Worm (Caenorhabditis elegans) whole organism, L1 larva: ENCODE data around the gene ZC302.3.

Source experiments
- C16A3.4 ChIP-seq: fragments of 150-350 bp; optimal IDR thresholded peaks from 2 replicates; lab custom pipeline; 2014; ENCODE audit warnings: missing biosample characterization, missing genetic modification characterization
- F16B12.6 ChIP-seq: fragments of 150-350 bp; optimal IDR thresholded peaks from 2 replicates; lab custom pipeline; 2014; ENCODE audit warnings: missing biosample characterization, missing genetic modification characterization
- alr-1 ChIP-seq: fragments of 200-800 bp; sonication (Bioruptor generic); optimal IDR thresholded peaks from 2 replicates; lab custom pipeline; 2018; ENCODE audit warnings: borderline replicate concordance, mild to moderate bottlenecking, missing genetic modification characterization, missing compliant biosample characterization
- aly-2 ChIP-seq: fragments of 150-350 bp; optimal IDR thresholded peaks from 2 replicates; lab custom pipeline; 2014; ENCODE audit warnings: missing biosample characterization, missing genetic modification characterization
- ama-1 ChIP-seq: fragments of 150-350 bp; optimal IDR thresholded peaks from 2 replicates; lab custom pipeline; 2014
- blmp-1 ChIP-seq: fragments of 150-350 bp; optimal IDR thresholded peaks from 2 replicates; lab custom pipeline; 2014; ENCODE audit warnings: missing biosample characterization, missing genetic modification characterization
- ceh-82 ChIP-seq, 3 experiments: fragments of 150-350 bp in 1 of 3; sonication (generic microtip) in 2 of 3; optimal IDR thresholded peaks; 2 replicates each; lab custom pipeline; 2014 to 2017; ENCODE audit warnings: missing biosample characterization in 3 of 3, missing genetic modification characterization in 3 of 3
- ceh-90 ChIP-seq: sonication (generic microtip); optimal IDR thresholded peaks from 2 replicates; lab custom pipeline; 2016; ENCODE audit warnings: missing genetic modification characterization, missing compliant biosample characterization
- efl-1 ChIP-seq, 4 experiments: fragments of 150-350 bp; optimal IDR thresholded peaks in 3 of 4; peaks in 1 of 4; 1 replicate in 1 of 4; 2 replicates in 3 of 4; lab custom pipeline; 2014; ENCODE audit warnings: missing biosample characterization in 2 of 4, missing genetic modification characterization in 2 of 4, missing genetic modification reagents in 2 of 4
- efl-3 ChIP-seq: fragments of 200-800 bp; sonication (Bioruptor generic); optimal IDR thresholded peaks from 2 replicates; lab custom pipeline; 2018; ENCODE audit warnings: mild to moderate bottlenecking, missing genetic modification characterization, missing compliant biosample characterization
- egl-13 ChIP-seq: sonication (generic microtip); optimal IDR thresholded peaks from 2 replicates; lab custom pipeline; 2016; ENCODE audit warnings: missing genotype, missing genetic modification reagents, missing genetic modification characterization, missing compliant biosample characterization
- egl-27 ChIP-seq, 2 experiments: fragments of 150-350 bp in 1 of 2; sonication (generic microtip); optimal IDR thresholded peaks; 3 replicates each; lab custom pipeline; 2017 to 2018; ENCODE audit warnings: missing biosample characterization in 2 of 2, missing genetic modification characterization in 2 of 2, missing genetic modification reagents in 2 of 2
- elt-2 ChIP-seq: sonication (generic microtip); optimal IDR thresholded peaks from 2 replicates; lab custom pipeline; 2016; ENCODE audit warnings: missing genetic modification characterization, mild to moderate bottlenecking, inconsistent platforms, missing compliant biosample characterization, missing genetic modification reagents
- fkh-4 ChIP-seq: sonication (generic microtip); optimal IDR thresholded peaks from 2 replicates; lab custom pipeline; 2016; ENCODE audit warnings: missing compliant biosample characterization, missing genetic modification characterization, borderline replicate concordance
- fkh-8 ChIP-seq: sonication (generic microtip); optimal IDR thresholded peaks from 2 replicates; lab custom pipeline; 2016; ENCODE audit warnings: mild to moderate bottlenecking, missing genetic modification characterization, missing compliant biosample characterization
- grh-1 ChIP-seq: fragments of 200-800 bp; sonication (Bioruptor generic); IDR thresholded peaks from 2 replicates; pipeline ENCODE4 v1.3.6; 2022; ENCODE audit warnings: missing genetic modification reagents, missing genetic modification characterization, missing compliant biosample characterization
- hlh-4 ChIP-seq: sonication (generic microtip); optimal IDR thresholded peaks from 2 replicates; lab custom pipeline; 2016; ENCODE audit warnings: mild to moderate bottlenecking, missing genetic modification characterization, missing compliant biosample characterization
- hpl-2 ChIP-seq: fragments of 150-350 bp; optimal IDR thresholded peaks from 2 replicates; lab custom pipeline; 2014; ENCODE audit warnings: missing biosample characterization, missing genetic modification reagents, missing genetic modification characterization
- irx-1 ChIP-seq: sonication (generic microtip); optimal IDR thresholded peaks from 2 replicates; lab custom pipeline; 2016; ENCODE audit warnings: missing genetic modification characterization, missing compliant biosample characterization
- isw-1 ChIP-seq: fragments of 200-800 bp; sonication (Bioruptor generic); IDR thresholded peaks from 2 replicates; pipeline ENCODE4 v1.3.6; 2022; ENCODE audit warnings: missing genetic modification characterization, missing compliant biosample characterization
- lin-13 ChIP-seq: fragments of 150-350 bp; optimal IDR thresholded peaks from 2 replicates; lab custom pipeline; 2014; ENCODE audit warnings: missing biosample characterization, missing genetic modification reagents, missing genetic modification characterization
- lin-35 ChIP-seq, 2 experiments: fragments of 150-350 bp; optimal IDR thresholded peaks; 2 replicates each; lab custom pipeline; 2014; ENCODE audit warnings: missing biosample characterization in 2 of 2, missing genetic modification characterization in 2 of 2, missing genetic modification reagents in 2 of 2
- lin-39 ChIP-seq: fragments of 150-350 bp; optimal IDR thresholded peaks from 2 replicates; lab custom pipeline; 2014; ENCODE audit warnings: missing biosample characterization, missing genetic modification reagents, missing genetic modification characterization
- lir-3 ChIP-seq: sonication (generic microtip); optimal IDR thresholded peaks from 2 replicates; lab custom pipeline; 2016; ENCODE audit warnings: mild to moderate bottlenecking, missing genetic modification characterization, moderate library complexity, missing compliant biosample characterization; ENCODE audit not compliant: poor library complexity
- lsy-2 ChIP-seq, 2 experiments: fragments of 150-350 bp; optimal IDR thresholded peaks; 2 replicates each; lab custom pipeline; 2014; ENCODE audit warnings: missing biosample characterization in 2 of 2, missing genetic modification characterization in 2 of 2
- mab-9 ChIP-seq: fragments of 200-800 bp; sonication (Bioruptor generic); IDR thresholded peaks from 2 replicates; pipeline ENCODE4 v1.3.6; 2022; ENCODE audit warnings: missing genetic modification reagents, missing genetic modification characterization, missing compliant biosample characterization
- mep-1 ChIP-seq: fragments of 150-350 bp; optimal IDR thresholded peaks from 2 replicates; lab custom pipeline; 2014; ENCODE audit warnings: missing biosample characterization, missing genetic modification characterization
- nhr-11 ChIP-seq: fragments of 150-350 bp; optimal IDR thresholded peaks from 2 replicates; lab custom pipeline; 2014; ENCODE audit warnings: missing biosample characterization, missing genetic modification characterization
- nhr-28 ChIP-seq: fragments of 150-350 bp; optimal IDR thresholded peaks from 2 replicates; lab custom pipeline; 2014; ENCODE audit warnings: missing biosample characterization, missing genetic modification characterization
- nhr-47 ChIP-seq: sonication (generic microtip); optimal IDR thresholded peaks from 2 replicates; lab custom pipeline; 2016; ENCODE audit warnings: mild to moderate bottlenecking, missing genetic modification characterization, moderate library complexity, missing compliant biosample characterization
- nhr-71 ChIP-seq: sonication (generic microtip); optimal IDR thresholded peaks from 2 replicates; lab custom pipeline; 2016; ENCODE audit warnings: mild to moderate bottlenecking, missing genetic modification characterization, moderate library complexity, missing compliant biosample characterization
- nhr-76 ChIP-seq: sonication (generic microtip); optimal IDR thresholded peaks from 2 replicates; lab custom pipeline; 2017; ENCODE audit warnings: missing biosample characterization, missing genetic modification characterization
- nhr-84 ChIP-seq: sonication (generic microtip); optimal IDR thresholded peaks from 2 replicates; lab custom pipeline; 2017; ENCODE audit warnings: missing biosample characterization, missing genetic modification characterization
- nhr-85 ChIP-seq: sonication (generic microtip); peaks from one replicate; lab custom pipeline; 2016; ENCODE audit warnings: missing genetic modification characterization, inconsistent platforms, missing compliant biosample characterization
- nhr-90 ChIP-seq: sonication (generic microtip); optimal IDR thresholded peaks from 2 replicates; lab custom pipeline; 2016; ENCODE audit warnings: mild to moderate bottlenecking, missing genetic modification characterization, missing compliant biosample characterization; ENCODE audit not compliant: poor library complexity
- pax-3 ChIP-seq: fragments of 200-800 bp; sonication (Bioruptor generic); optimal IDR thresholded peaks from 2 replicates; lab custom pipeline; 2018; ENCODE audit warnings: mild to moderate bottlenecking, missing genetic modification characterization, moderate library complexity, missing compliant biosample characterization
- rnt-1 ChIP-seq: sonication (generic microtip); optimal IDR thresholded peaks from 2 replicates; lab custom pipeline; 2016; ENCODE audit warnings: mild to moderate bottlenecking, missing genetic modification characterization, moderate library complexity, missing compliant biosample characterization
- skn-1 ChIP-seq: fragments of 150-350 bp; optimal IDR thresholded peaks from 2 replicates; lab custom pipeline; 2014; ENCODE audit warnings: missing biosample characterization, missing genetic modification characterization
- snpc-4 ChIP-seq: fragments of 150-350 bp; optimal IDR thresholded peaks from 2 replicates; lab custom pipeline; 2014; ENCODE audit warnings: missing biosample characterization, missing genetic modification characterization
- snu-23 ChIP-seq: sonication (generic microtip); optimal IDR thresholded peaks from 2 replicates; lab custom pipeline; 2016; ENCODE audit warnings: missing genetic modification characterization, missing compliant biosample characterization
- sox-4 ChIP-seq: sonication (generic microtip); optimal IDR thresholded peaks from 2 replicates; lab custom pipeline; 2016; ENCODE audit warnings: missing genetic modification characterization, missing compliant biosample characterization
- sup-37 ChIP-seq: fragments of 200-800 bp; sonication (Bioruptor generic); optimal IDR thresholded peaks from 2 replicates; lab custom pipeline; 2018; ENCODE audit warnings: mild to moderate bottlenecking, missing genetic modification characterization, missing compliant biosample characterization
- swsn-7 ChIP-seq: sonication (generic microtip); optimal IDR thresholded peaks from 2 replicates; lab custom pipeline; 2016; ENCODE audit warnings: missing genetic modification characterization, missing compliant biosample characterization
- tbx-2 ChIP-seq: sonication (generic microtip); optimal IDR thresholded peaks from 2 replicates; lab custom pipeline; 2016; ENCODE audit warnings: missing genetic modification characterization, missing compliant biosample characterization
- tlp-1 ChIP-seq: fragments of 150-350 bp; optimal IDR thresholded peaks from 2 replicates; lab custom pipeline; 2014; ENCODE audit warnings: missing biosample characterization, missing genetic modification characterization
- unc-130 ChIP-seq: fragments of 150-350 bp; optimal IDR thresholded peaks from 2 replicates; lab custom pipeline; 2017; ENCODE audit warnings: missing biosample characterization, missing genetic modification characterization, inconsistent platforms
- unc-86 ChIP-seq: sonication (generic microtip); optimal IDR thresholded peaks from 2 replicates; lab custom pipeline; 2016; ENCODE audit warnings: missing genetic modification characterization, missing compliant biosample characterization
- vab-15 ChIP-seq: sonication (generic microtip); optimal IDR thresholded peaks from 2 replicates; lab custom pipeline; 2017; ENCODE audit warnings: missing genotype, mild to moderate bottlenecking, missing genetic modification characterization, missing compliant biosample characterization
- xbp-1 ChIP-seq: sonication (generic microtip); optimal IDR thresholded peaks from 2 replicates; lab custom pipeline; 2016; ENCODE audit warnings: missing genetic modification characterization, missing compliant biosample characterization
- ztf-11 ChIP-seq, 2 experiments: sonication (generic microtip); optimal IDR thresholded peaks; 2 replicates each; lab custom pipeline; 2016 to 2017; ENCODE audit warnings: missing genetic modification characterization in 2 of 2, missing biosample characterization in 1 of 2, missing compliant biosample characterization in 1 of 2
- ztf-4 ChIP-seq: fragments of 150-350 bp; optimal IDR thresholded peaks from 2 replicates; lab custom pipeline; 2014; ENCODE audit warnings: missing biosample characterization, missing genetic modification characterization

The ZC302.3 gene

ce11 chrV:10743649-10744048, 2.4 kb upstream of the ZC302.3 start, which contains the start of gene srj-22:
Gene srj-22 (minus strand): TSS chrV:10743749.
- TF ChIP-seq blmp-1 (tag; lab: Kevin White, UChicago) (no peak), nhr-84 (tag; lab: Kevin White, UChicago) (no peak), nhr-85 (tag; lab: Kevin White, UChicago) (no peak)

ce11 chrV:10736756-10737155, 4.5 kb downstream of the ZC302.3 start, which contains the start of the genes mre-11 and wdr-5.3:
Gene mre-11 (minus strand): TSS chrV:10736868.
Gene wdr-5.3 (plus strand): TSS chrV:10737116.
- TF ChIP-seq isw-1 (GFP tag; lab: Robert Waterston, UW) (peak; percentile 46), nhr-76 (tag; lab: Kevin White, UChicago) (no peak), efl-1 (optimal IDR thresholded peaks at IDR 0.05; lab: Kevin White, UChicago) (peak; percentile 70 to 90), efl-1 (GFP tag; optimal IDR thresholded peaks at IDR 0.05 in 1 of 2; lab: Kevin White, UChicago) (peak; percentile 89 to 99), nhr-47 (tag; lab: Kevin White, UChicago) (peak; percentile 79), lin-39 (tag; lab: Kevin White, UChicago) (no peak), irx-1 (tag; lab: Kevin White, UChicago) (peak; percentile 68), unc-86 (tag; lab: Kevin White, UChicago) (peak; percentile 51), sup-37 (no peak), grh-1 (GFP tag; lab: Robert Waterston, UW) (0 out of 2 replicates have a peak, but pooled peaks have one; percentile 18), tlp-1 (tag; lab: Kevin White, UChicago) (no peak), fkh-4 (tag; lab: Kevin White, UChicago) (peak; percentile 17), nhr-28 (tag; lab: Kevin White, UChicago) (no peak), snpc-4 (tag; lab: Kevin White, UChicago) (peak; percentile 49), snu-23 (peak; percentile 80), ama-1 (lab: Kevin White, UChicago) (no peak), hlh-4 (tag; lab: Kevin White, UChicago) (no peak), egl-27 (tag; optimal IDR thresholded peaks at IDR 0.05; lab: Kevin White, UChicago) (no peak), pax-3 (tag; lab: Kevin White, UChicago) (peak; percentile 60), mab-9 (GFP tag; lab: Robert Waterston, UW) (no peak), tbx-2 (no peak), mep-1 (tag; lab: Kevin White, UChicago) (peak; percentile 68), lir-3 (tag; lab: Kevin White, UChicago) (peak; percentile 90), swsn-7 (tag; lab: Kevin White, UChicago) (peak; percentile 75), xbp-1 (tag; lab: Kevin White, UChicago) (peak; percentile 75), sox-4 (tag; lab: Kevin White, UChicago) (peak; percentile 52), efl-3 (GFP tag; lab: Kevin White, UChicago) (no peak), F16B12.6 (tag; lab: Kevin White, UChicago) (peak; percentile 33), rnt-1 (peak; percentile 97), nhr-11 (tag; lab: Kevin White, UChicago) (no peak), ztf-4 (tag; lab: Kevin White, UChicago) (no peak), blmp-1 (tag; lab: Kevin White, UChicago) (peak; percentile 60), nhr-90 (peak; percentile 71), unc-130 (tag; lab: Kevin White, UChicago) (peak; percentile 69), aly-2 (no peak), nhr-71 (tag; lab: Kevin White, UChicago) (peak; percentile 83), lin-13 (peak; percentile 56), C16A3.4 (tag; lab: Kevin White, UChicago) (peak; percentile 50), lin-35 (GFP tag; optimal IDR thresholded peaks at IDR 0.05; lab: Kevin White, UChicago) (peak; percentile 85 to 92), elt-2 (peak; percentile 18), egl-13 (peak; percentile 41), vab-15 (tag; lab: Kevin White, UChicago) (no peak), skn-1 (peak; percentile 57), ceh-82 (tag; optimal IDR thresholded peaks at IDR 0.05; lab: Kevin White, UChicago) (peak in 2 of 3 experiments; percentile 37), alr-1 (tag; lab: Kevin White, UChicago) (no peak), ceh-90 (tag; lab: Kevin White, UChicago) (peak; percentile 78), ztf-11 (tag; optimal IDR thresholded peaks at IDR 0.05; lab: Kevin White, UChicago) (peak in 1 of 2 experiments; percentile 78), lsy-2 (tag; optimal IDR thresholded peaks at IDR 0.05; lab: Kevin White, UChicago) (peak; percentile 65 to 77), fkh-8 (tag; lab: Kevin White, UChicago) (peak; percentile 48), nhr-85 (tag; lab: Kevin White, UChicago) (peak; percentile 75), hpl-2 (no peak)
